Fruit fly (Drosophila melanogaster) whole organism, embryonic: ENCODE results near the gene CG31098.
A peak's percentile ranks its signal among the peaks of the same experiment; 100 is the strongest.

ENCODE experiments used
- Awh ChIP-seq: fragments of 200-800 bp; sonication (Bioruptor generic); IDR thresholded peaks from 2 replicates; pipeline ENCODE4, ENCODE4 v1.3.6; 2022; ENCODE audit warnings: missing biosample characterization, missing genetic modification characterization
- BEAF-32 ChIP-seq: fragments of 200-800 bp; sonication (Bioruptor generic); optimal IDR thresholded peaks from 3 replicates; lab custom pipeline; 2017; ENCODE audit warnings: missing biosample characterization, missing genetic modification characterization, mild to moderate bottlenecking, moderate library complexity, missing genetic modification reagents
- CG10267 ChIP-seq: fragments of 200-800 bp; sonication (Bioruptor generic); optimal IDR thresholded peaks from 2 replicates; lab custom pipeline; 2018; ENCODE audit warnings: missing biosample characterization, mild to moderate bottlenecking, missing genetic modification characterization, moderate library complexity
- CG10462 ChIP-seq: fragments of 200-800 bp; sonication (Bioruptor generic); optimal IDR thresholded peaks from 2 replicates; lab custom pipeline; 2016; ENCODE audit warnings: missing biosample characterization, missing genetic modification characterization
- CG10654 ChIP-seq: fragments of 200-800 bp; sonication (Bioruptor generic); optimal IDR thresholded peaks from 2 replicates; lab custom pipeline; 2016; ENCODE audit warnings: missing biosample characterization, missing genetic modification characterization
- CG11085 ChIP-seq: fragments of 200-800 bp; sonication (Bioruptor generic); IDR thresholded peaks from 2 replicates; pipeline ENCODE4 v1.3.6; 2022; ENCODE audit warnings: missing biosample characterization, missing genetic modification characterization
- CG12769 ChIP-seq: fragments of 200-800 bp; sonication (Bioruptor generic); optimal IDR thresholded peaks from 2 replicates; lab custom pipeline; 2019; ENCODE audit warnings: missing biosample characterization, mild to moderate bottlenecking, missing genetic modification characterization, moderate library complexity
- CG12942 ChIP-seq: fragments of 200-800 bp; sonication (Bioruptor generic); optimal IDR thresholded peaks from 3 replicates; lab custom pipeline; 2016; ENCODE audit warnings: missing biosample characterization, missing genetic modification characterization
- CG13287 ChIP-seq: fragments of 200-800 bp; sonication (Bioruptor generic); IDR thresholded peaks from 2 replicates; pipeline ENCODE4 v1.3.6; 2022; ENCODE audit warnings: missing biosample characterization, missing genetic modification characterization; ENCODE audit not compliant: partially characterized antibody
- CG14860 ChIP-seq: fragments of 200-800 bp; sonication (Bioruptor generic); IDR thresholded peaks from 3 replicates; pipeline ENCODE4 v1.3.6; 2022; ENCODE audit warnings: missing biosample characterization, missing genetic modification characterization; ENCODE audit not compliant: partially characterized antibody
- CG15514 ChIP-seq: fragments of 200-800 bp; sonication (Bioruptor generic); optimal IDR thresholded peaks from 3 replicates; lab custom pipeline; 2017; ENCODE audit warnings: missing biosample characterization, missing genetic modification characterization, mild to moderate bottlenecking, moderate library complexity, missing genetic modification reagents
- CG17385 ChIP-seq: fragments of 200-800 bp; sonication (Bioruptor generic); optimal IDR thresholded peaks from 3 replicates; lab custom pipeline; 2018; ENCODE audit warnings: missing biosample characterization, mild to moderate bottlenecking, missing genetic modification characterization
- CG17568 ChIP-seq: fragments of 200-800 bp; sonication (Bioruptor generic); optimal IDR thresholded peaks from 2 replicates; lab custom pipeline; 2018; ENCODE audit warnings: missing biosample characterization, mild to moderate bottlenecking, missing genetic modification characterization, moderate library complexity
- CG2678 ChIP-seq: fragments of 200-800 bp; sonication (Bioruptor generic); optimal IDR thresholded peaks from 3 replicates; lab custom pipeline; 2019; ENCODE audit warnings: missing biosample characterization, mild to moderate bottlenecking, missing genetic modification characterization, moderate library complexity
- CG3065 ChIP-seq: fragments of 200-800 bp; sonication (Bioruptor generic); optimal IDR thresholded peaks from 2 replicates; lab custom pipeline; 2016; ENCODE audit warnings: missing biosample characterization, missing genetic modification characterization
- CG3281 ChIP-seq: fragments of 200-800 bp; sonication (Bioruptor generic); optimal IDR thresholded peaks from 3 replicates; lab custom pipeline; 2017; ENCODE audit warnings: missing biosample characterization, mild to moderate bottlenecking, missing genetic modification characterization
- CG4404 ChIP-seq: fragments of 200-800 bp; sonication (Bioruptor generic); IDR thresholded peaks from 2 replicates; pipeline ENCODE4 v1.3.6; 2022; ENCODE audit warnings: missing biosample characterization, missing genetic modification characterization
- CG5245 ChIP-seq: fragments of 200-800 bp; sonication (Bioruptor generic); optimal IDR thresholded peaks from 3 replicates; lab custom pipeline; 2016; ENCODE audit warnings: missing biosample characterization, missing genetic modification characterization
- CG9932 ChIP-seq: fragments of 200-800 bp; sonication (Bioruptor generic); IDR thresholded peaks from 2 replicates; pipeline ENCODE4 v1.3.6; 2022; ENCODE audit warnings: missing biosample characterization, missing genetic modification characterization
- Dll ChIP-seq: fragments of 200-800 bp; sonication (Bioruptor generic); IDR thresholded peaks from 4 replicates; pipeline ENCODE4 v1.3.6; 2022; ENCODE audit warnings: missing biosample characterization, missing genetic modification characterization; ENCODE audit not compliant: partially characterized antibody
- Elba2 ChIP-seq: fragments of 200-800 bp; sonication (Bioruptor generic); optimal IDR thresholded peaks from 3 replicates; lab custom pipeline; 2016; ENCODE audit warnings: missing biosample characterization, missing genetic modification characterization
- Fer3 ChIP-seq: fragments of 200-800 bp; sonication (Bioruptor generic); optimal IDR thresholded peaks from 2 replicates; lab custom pipeline; 2018; ENCODE audit warnings: missing biosample characterization, mild to moderate bottlenecking, missing genetic modification characterization, moderate library complexity
- Lpt ChIP-seq: fragments of >200 bp; optimal IDR thresholded peaks from 2 replicates; lab custom pipeline; 2018; ENCODE audit warnings: missing biosample characterization, missing genetic modification characterization
- Rx ChIP-seq: fragments of 200-800 bp; sonication (Bioruptor generic); IDR thresholded peaks from 2 replicates; pipeline ENCODE4 v1.3.6; 2022; ENCODE audit warnings: missing biosample characterization, missing genetic modification characterization
- Sin3A ChIP-seq: fragments of >200 bp; optimal IDR thresholded peaks from 2 replicates; lab custom pipeline; 2018
- YL-1 ChIP-seq: fragments of 200-800 bp; sonication (Bioruptor generic); optimal IDR thresholded peaks from 3 replicates; lab custom pipeline; 2017; ENCODE audit warnings: missing biosample characterization, mild to moderate bottlenecking, missing genetic modification characterization
- ash1 ChIP-seq: fragments of 200-800 bp; sonication (Bioruptor generic); optimal IDR thresholded peaks from 2 replicates; lab custom pipeline; 2018; ENCODE audit warnings: missing biosample characterization, mild to moderate bottlenecking, missing genetic modification characterization
- bigmax ChIP-seq: fragments of 200-800 bp; sonication (Bioruptor generic); optimal IDR thresholded peaks from 2 replicates; lab custom pipeline; 2018; ENCODE audit warnings: missing biosample characterization, mild to moderate bottlenecking, missing genetic modification characterization
- bsh ChIP-seq, 2 experiments: fragments of 200-800 bp; sonication (Bioruptor generic); optimal IDR thresholded peaks; 2 replicates each; lab custom pipeline; 2017 to 2018; ENCODE audit warnings: mild to moderate bottlenecking in 2 of 2, missing biosample characterization in 2 of 2, missing genetic modification characterization in 2 of 2, moderate library complexity in 1 of 2
- ci ChIP-seq: fragments of 200-800 bp; sonication (Bioruptor generic); IDR thresholded peaks from 3 replicates; pipeline ENCODE4 v1.3.6; 2022; ENCODE audit warnings: missing biosample characterization, missing genetic modification characterization
- crp ChIP-seq, 2 experiments: fragments of 200-800 bp; sonication (Bioruptor generic); optimal IDR thresholded peaks; 2 replicates in 1 of 2; 3 replicates in 1 of 2; lab custom pipeline; 2017; ENCODE audit warnings: missing biosample characterization in 2 of 2, missing genetic modification characterization in 2 of 2, mild to moderate bottlenecking in 1 of 2, moderate library complexity in 1 of 2
- fru ChIP-seq: fragments of >200 bp; optimal IDR thresholded peaks from 2 replicates; lab custom pipeline; 2017
- gfzf ChIP-seq: fragments of 200-800 bp; sonication (Bioruptor generic); optimal IDR thresholded peaks from 2 replicates; lab custom pipeline; 2016; ENCODE audit warnings: missing biosample characterization, mild to moderate bottlenecking, missing genetic modification characterization, moderate library complexity
- hkb ChIP-seq, 2 experiments: fragments of 200-800 bp in 1 of 2; fragments of >200 bp in 1 of 2; sonication (Bioruptor generic) in 1 of 2; IDR thresholded peaks in 1 of 2; optimal IDR thresholded peaks in 1 of 2; 2 replicates each; pipeline versions ENCODE4 v1.3.6 to Lab custom; 2017 to 2022; ENCODE audit warnings: missing biosample characterization in 1 of 2, missing genetic modification characterization in 1 of 2
- kah ChIP-seq: fragments of 200-800 bp; sonication (Bioruptor generic); optimal IDR thresholded peaks from 2 replicates; lab custom pipeline; 2018; ENCODE audit warnings: missing biosample characterization, mild to moderate bottlenecking, missing genetic modification characterization
- ken ChIP-seq: fragments of 200-800 bp; sonication (Bioruptor generic); IDR thresholded peaks from 3 replicates; pipeline ENCODE4 v1.3.6; 2022; ENCODE audit warnings: missing biosample characterization, missing genetic modification characterization
- nerfin-2 ChIP-seq: fragments of 200-800 bp; sonication (Bioruptor generic); IDR thresholded peaks from 2 replicates; pipeline ENCODE4 v1.3.6; 2022; ENCODE audit warnings: missing biosample characterization, missing genetic modification characterization; ENCODE audit not compliant: partially characterized antibody
- prd ChIP-seq, 3 experiments: fragments of >200 bp in 2 of 3; fragments of 200-800 bp in 1 of 3; sonication (Bioruptor generic) in 1 of 3; optimal IDR thresholded peaks in 2 of 3; IDR thresholded peaks in 1 of 3; 2 replicates in 2 of 3; 3 replicates in 1 of 3; pipeline versions ENCODE4 v1.3.6 to Lab custom; 2017 to 2022; ENCODE audit warnings: missing biosample characterization in 1 of 3, missing genetic modification characterization in 1 of 3
- psq ChIP-seq: fragments of 200-800 bp; sonication (Bioruptor generic); optimal IDR thresholded peaks from 2 replicates; lab custom pipeline; 2017; ENCODE audit warnings: missing biosample characterization, missing genetic modification characterization
- pzg ChIP-seq: fragments of 200-800 bp; sonication (Bioruptor generic); optimal IDR thresholded peaks from 3 replicates; lab custom pipeline; 2018; ENCODE audit warnings: missing biosample characterization, mild to moderate bottlenecking, missing genetic modification characterization, moderate library complexity
- schlank ChIP-seq: fragments of 200-800 bp; sonication (Bioruptor generic); optimal IDR thresholded peaks from 2 replicates; lab custom pipeline; 2018; ENCODE audit warnings: missing biosample characterization, mild to moderate bottlenecking, missing genetic modification characterization
- scrt ChIP-seq: fragments of 200-800 bp; sonication (Bioruptor generic); optimal IDR thresholded peaks from 2 replicates; lab custom pipeline; 2018; ENCODE audit warnings: missing biosample characterization, mild to moderate bottlenecking, missing genetic modification characterization, moderate library complexity
- sna ChIP-seq: fragments of 200-800 bp; sonication (Bioruptor generic); IDR thresholded peaks from 2 replicates; pipeline ENCODE4 v1.3.6; 2022; ENCODE audit warnings: missing biosample characterization, missing genetic modification characterization; ENCODE audit not compliant: partially characterized antibody
- unc-4 ChIP-seq: fragments of 200-800 bp; sonication (Bioruptor generic); IDR thresholded peaks from 2 replicates; pipeline ENCODE4 v1.3.6; 2022; ENCODE audit warnings: missing biosample characterization, missing genetic modification characterization; ENCODE audit not compliant: partially characterized antibody
- unpg ChIP-seq: fragments of 200-800 bp; sonication (Bioruptor generic); optimal IDR thresholded peaks from 3 replicates; lab custom pipeline; 2018; ENCODE audit warnings: missing biosample characterization, mild to moderate bottlenecking, missing genetic modification characterization, moderate library complexity
- z ChIP-seq: fragments of 200-800 bp; sonication (Bioruptor generic); IDR thresholded peaks from 3 replicates; pipeline ENCODE4 v1.3.6; 2022; ENCODE audit warnings: missing biosample characterization, missing genetic modification characterization

CG31098 gene

dm6 chr3R:25292864-25293284 is at the start of gene CG31098 (continued):
- TF ChIP-seq CG13287 (GFP tag; lab: Robert Waterston, UW) (peak; percentile 63; the same call in 1 of the 2 replicates), bsh (GFP tag; optimal IDR thresholded peaks at IDR 0.05; lab: Kevin White, UChicago) (no peak), CG3281 (GFP tag; lab: Kevin White, UChicago) (peak; percentile 53), Awh (GFP tag; lab: Robert Waterston, UW) (no peak), CG12942 (GFP tag; lab: Kevin White, UChicago) (no peak), CG4404 (no peak), CG2678 (tag; lab: Kevin White, UChicago) (peak; percentile 54), CG17568 (GFP tag; lab: Kevin White, UChicago) (peak; percentile 63), CG11085 (GFP tag; lab: Robert Waterston, UW) (no peak), ken (GFP tag; lab: Robert Waterston, UW) (no peak), CG15514 (GFP tag; lab: Kevin White, UChicago) (peak; percentile 58), CG17385 (peak; percentile 47), YL-1 (GFP tag; lab: Kevin White, UChicago) (peak; percentile 0), psq (no peak), hkb (optimal IDR thresholded peaks at IDR 0.05; lab: Kevin White, UChicago) (no peak), hkb (GFP tag; IDR thresholded peaks at IDR 0.05; lab: Robert Waterston, UW) (no peak; the same call in none of the 2 replicates), Lpt (GFP tag; lab: Kevin White, UChicago) (no peak), CG12769 (tag; lab: Kevin White, UChicago) (peak; percentile 39), nerfin-2 (no peak), unpg (GFP tag; lab: Kevin White, UChicago) (peak; percentile 51)

- TF ChIP-seq prd (optimal IDR thresholded peaks at IDR 0.05; lab: Kevin White, UChicago) (no peak), prd (GFP tag; IDR thresholded peaks at IDR 0.05; lab: Robert Waterston, UW) (no peak), schlank (no peak), CG12769 (tag; lab: Kevin White, UChicago) (no peak), CG5245 (GFP tag; lab: Kevin White, UChicago) (no peak), CG9932 (GFP tag; lab: Robert Waterston, UW) (no peak), Fer3 (tag; lab: Kevin White, UChicago) (no peak), fru (lab: Kevin White, UChicago) (no peak), z (GFP tag; lab: Robert Waterston, UW) (no peak), Rx (GFP tag; lab: Robert Waterston, UW) (no peak), CG3065 (GFP tag; lab: Kevin White, UChicago) (no peak)
- TF ChIP-seq, all 482 proteins: peak for 0
These were observed 47.2 kb upstream of the CG31098 start, which contains the start of gene rha for dm6 chr3R:25339952-25340351. Gene rha (plus strand): TSS chr3R:25340252.

- peak; percentile 47 for TF ChIP-seq gfzf (GFP tag; lab: Kevin White, UChicago)
- TF ChIP-seq BEAF-32 (GFP tag; lab: Kevin White, UChicago), result peak; percentile 11
- no peak for TF ChIP-seq CG14860
- TF ChIP-seq Elba2 (GFP tag; lab: Kevin White, UChicago), result peak; percentile 18
- no peak for TF ChIP-seq ash1 (GFP tag; lab: Kevin White, UChicago)
- TF ChIP-seq unc-4 (GFP tag; lab: Robert Waterston, UW), result 0 out of 2 replicates have a peak, but pooled peaks have one; percentile 14
- TF ChIP-seq pzg (GFP tag; lab: Kevin White, UChicago), result peak; percentile 40
- TF ChIP-seq Sin3A (lab: Kevin White, UChicago), result peak; percentile 3
- TF ChIP-seq YL-1 (GFP tag; lab: Kevin White, UChicago), result peak; percentile 8
- peak; percentile 3 for TF ChIP-seq bigmax (GFP tag; lab: Kevin White, UChicago)
- no peak for TF ChIP-seq CG10654 (GFP tag; lab: Kevin White, UChicago)
- TF ChIP-seq sna, result peak; percentile 41; the same call in 1 of the 2 replicates
- peak; percentile 91 for TF ChIP-seq CG10267 (tag; lab: Kevin White, UChicago)
- TF ChIP-seq kah (GFP tag; lab: Kevin White, UChicago), result peak; percentile 14
- peak; percentile 86 to 98 for TF ChIP-seq crp (GFP tag; optimal IDR thresholded peaks at IDR 0.05; lab: Kevin White, UChicago)
- 0 out of 3 replicates have a peak, but pooled peaks have one; percentile 9 for TF ChIP-seq ci (GFP tag; lab: Robert Waterston, UW)
- TF ChIP-seq Dll (GFP tag; lab: Robert Waterston, UW), result 0 out of 4 replicates have a peak, but pooled peaks have one; percentile 31
- TF ChIP-seq CG10462 (GFP tag; lab: Kevin White, UChicago), result no peak
- TF ChIP-seq scrt (GFP tag; lab: Kevin White, UChicago), result peak; percentile 23
- TF ChIP-seq CG13287 (GFP tag; lab: Robert Waterston, UW), result peak; percentile 26; the same call in 1 of the 2 replicates
These were observed 42.3 kb upstream of the CG31098 start, which contains the start of the genes CG10669 and CG11902 for dm6 chr3R:25335065-25335464. Gene CG10669 (minus strand): TSS chr3R:25335243. Gene CG11902 (plus strand): TSS chr3R:25335257.
